Worm (Caenorhabditis elegans) whole organism, L1 larva: ENCODE data around the gene B0416.2.
A peak's percentile ranks its signal among the peaks of the same experiment; 100 is the strongest.

ENCODE experiments used
- C04F5.9 ChIP-seq: sonication (generic microtip); optimal IDR thresholded peaks from 2 replicates; lab custom pipeline; 2016; ENCODE audit warnings: missing genetic modification characterization, missing compliant biosample characterization
- alr-1 ChIP-seq: fragments of 200-800 bp; sonication (Bioruptor generic); optimal IDR thresholded peaks from 2 replicates; lab custom pipeline; 2018; ENCODE audit warnings: borderline replicate concordance, mild to moderate bottlenecking, missing genetic modification characterization, missing compliant biosample characterization
- blmp-1 ChIP-seq: fragments of 150-350 bp; optimal IDR thresholded peaks from 2 replicates; lab custom pipeline; 2014; ENCODE audit warnings: missing biosample characterization, missing genetic modification characterization
- ceh-63 ChIP-seq: fragments of 200-800 bp; sonication (Bioruptor generic); optimal IDR thresholded peaks from 2 replicates; lab custom pipeline; 2018; ENCODE audit warnings: mild to moderate bottlenecking, missing genetic modification characterization, missing compliant biosample characterization
- ceh-8 ChIP-seq: fragments of 200-800 bp; sonication (Bioruptor generic); optimal IDR thresholded peaks from 2 replicates; lab custom pipeline; 2018; ENCODE audit warnings: mild to moderate bottlenecking, missing genetic modification characterization, moderate library complexity, missing compliant biosample characterization
- ceh-82 ChIP-seq, 3 experiments: fragments of 150-350 bp in 1 of 3; sonication (generic microtip) in 2 of 3; optimal IDR thresholded peaks; 2 replicates each; lab custom pipeline; 2014 to 2017; ENCODE audit warnings: missing biosample characterization in 3 of 3, missing genetic modification characterization in 3 of 3
- ceh-88 ChIP-seq: fragments of 200-800 bp; sonication (Bioruptor generic); IDR thresholded peaks from 2 replicates; pipeline ENCODE4 v1.3.6; 2022; ENCODE audit warnings: missing genetic modification characterization, missing compliant biosample characterization
- ces-1 ChIP-seq: fragments of 150-350 bp; optimal IDR thresholded peaks from 2 replicates; lab custom pipeline; 2014; ENCODE audit warnings: missing biosample characterization, missing genetic modification reagents, missing genetic modification characterization
- dpl-1 ChIP-seq, 3 experiments: fragments of 150-350 bp in 2 of 3; sonication (generic microtip) in 1 of 3; optimal IDR thresholded peaks; 2 replicates each; lab custom pipeline; 2014 to 2017; ENCODE audit warnings: missing biosample characterization in 3 of 3, missing genetic modification characterization in 3 of 3, missing genetic modification reagents in 3 of 3
- dsc-1 ChIP-seq: sonication (generic microtip); optimal IDR thresholded peaks from 2 replicates; lab custom pipeline; 2016; ENCODE audit warnings: mild to moderate bottlenecking, missing genetic modification characterization, missing compliant biosample characterization
- efl-1 ChIP-seq, 4 experiments: fragments of 150-350 bp; optimal IDR thresholded peaks in 3 of 4; peaks in 1 of 4; 1 replicate in 1 of 4; 2 replicates in 3 of 4; lab custom pipeline; 2014; ENCODE audit warnings: missing biosample characterization in 2 of 4, missing genetic modification characterization in 2 of 4, missing genetic modification reagents in 2 of 4
- efl-3 ChIP-seq: fragments of 200-800 bp; sonication (Bioruptor generic); optimal IDR thresholded peaks from 2 replicates; lab custom pipeline; 2018; ENCODE audit warnings: mild to moderate bottlenecking, missing genetic modification characterization, missing compliant biosample characterization
- elt-2 ChIP-seq: sonication (generic microtip); optimal IDR thresholded peaks from 2 replicates; lab custom pipeline; 2016; ENCODE audit warnings: missing genetic modification characterization, mild to moderate bottlenecking, inconsistent platforms, missing compliant biosample characterization, missing genetic modification reagents
- fkh-10 ChIP-seq: sonication (generic microtip); optimal IDR thresholded peaks from 2 replicates; lab custom pipeline; 2017; ENCODE audit warnings: missing biosample characterization, missing genetic modification reagents, missing genetic modification characterization
- fkh-4 ChIP-seq: sonication (generic microtip); optimal IDR thresholded peaks from 2 replicates; lab custom pipeline; 2016; ENCODE audit warnings: missing compliant biosample characterization, missing genetic modification characterization, borderline replicate concordance
- fkh-8 ChIP-seq: sonication (generic microtip); optimal IDR thresholded peaks from 2 replicates; lab custom pipeline; 2016; ENCODE audit warnings: mild to moderate bottlenecking, missing genetic modification characterization, missing compliant biosample characterization
- fos-1 ChIP-seq: fragments of 150-350 bp; optimal IDR thresholded peaks from 2 replicates; lab custom pipeline; 2014; ENCODE audit warnings: missing biosample characterization, missing genetic modification characterization
- grh-1 ChIP-seq: fragments of 200-800 bp; sonication (Bioruptor generic); IDR thresholded peaks from 2 replicates; pipeline ENCODE4 v1.3.6; 2022; ENCODE audit warnings: missing genetic modification reagents, missing genetic modification characterization, missing compliant biosample characterization
- hlh-17 ChIP-seq: fragments of 200-800 bp; sonication (Bioruptor generic); optimal IDR thresholded peaks from 2 replicates; lab custom pipeline; 2018; ENCODE audit warnings: missing genetic modification characterization, mild to moderate bottlenecking, missing compliant biosample characterization, moderate library complexity, borderline replicate concordance
- irx-1 ChIP-seq: sonication (generic microtip); optimal IDR thresholded peaks from 2 replicates; lab custom pipeline; 2016; ENCODE audit warnings: missing genetic modification characterization, missing compliant biosample characterization
- isw-1 ChIP-seq: fragments of 200-800 bp; sonication (Bioruptor generic); IDR thresholded peaks from 2 replicates; pipeline ENCODE4 v1.3.6; 2022; ENCODE audit warnings: missing genetic modification characterization, missing compliant biosample characterization
- lin-14 ChIP-seq: fragments of 200-800 bp; sonication (Bioruptor generic); optimal IDR thresholded peaks from 2 replicates; lab custom pipeline; 2018; ENCODE audit warnings: mild to moderate bottlenecking, missing genetic modification characterization, moderate library complexity, missing compliant biosample characterization
- lin-15B ChIP-seq: fragments of 150-350 bp; sonication (generic microtip); optimal IDR thresholded peaks from 3 replicates; lab custom pipeline; 2014; ENCODE audit warnings: missing biosample characterization, missing genetic modification characterization
- lsy-2 ChIP-seq, 2 experiments: fragments of 150-350 bp; optimal IDR thresholded peaks; 2 replicates each; lab custom pipeline; 2014; ENCODE audit warnings: missing biosample characterization in 2 of 2, missing genetic modification characterization in 2 of 2
- mef-2 ChIP-seq: fragments of 150-350 bp; optimal IDR thresholded peaks from 2 replicates; lab custom pipeline; 2014; ENCODE audit warnings: missing biosample characterization, missing genetic modification characterization
- nhr-12 ChIP-seq: sonication (generic microtip); optimal IDR thresholded peaks from 2 replicates; lab custom pipeline; 2017; ENCODE audit warnings: missing biosample characterization, missing genetic modification characterization
- nhr-237 ChIP-seq: fragments of 150-350 bp; optimal IDR thresholded peaks from 2 replicates; lab custom pipeline; 2014; ENCODE audit warnings: missing biosample characterization, missing genetic modification characterization
- nhr-76 ChIP-seq: sonication (generic microtip); optimal IDR thresholded peaks from 2 replicates; lab custom pipeline; 2017; ENCODE audit warnings: missing biosample characterization, missing genetic modification characterization
- nhr-77 ChIP-seq: fragments of 150-350 bp; optimal IDR thresholded peaks from 2 replicates; lab custom pipeline; 2014; ENCODE audit warnings: missing biosample characterization, missing genetic modification characterization
- nhr-90 ChIP-seq: sonication (generic microtip); optimal IDR thresholded peaks from 2 replicates; lab custom pipeline; 2016; ENCODE audit warnings: mild to moderate bottlenecking, missing genetic modification characterization, missing compliant biosample characterization; ENCODE audit not compliant: poor library complexity
- pqm-1 ChIP-seq: sonication (generic microtip); optimal IDR thresholded peaks from 3 replicates; lab custom pipeline; 2017; ENCODE audit warnings: missing biosample characterization, missing genetic modification characterization
- snpc-4 ChIP-seq: fragments of 150-350 bp; optimal IDR thresholded peaks from 2 replicates; lab custom pipeline; 2014; ENCODE audit warnings: missing biosample characterization, missing genetic modification characterization
- snu-23 ChIP-seq: sonication (generic microtip); optimal IDR thresholded peaks from 2 replicates; lab custom pipeline; 2016; ENCODE audit warnings: missing genetic modification characterization, missing compliant biosample characterization
- sox-4 ChIP-seq: sonication (generic microtip); optimal IDR thresholded peaks from 2 replicates; lab custom pipeline; 2016; ENCODE audit warnings: missing genetic modification characterization, missing compliant biosample characterization
- swsn-7 ChIP-seq: sonication (generic microtip); optimal IDR thresholded peaks from 2 replicates; lab custom pipeline; 2016; ENCODE audit warnings: missing genetic modification characterization, missing compliant biosample characterization
- unc-30 ChIP-seq: sonication (generic microtip); optimal IDR thresholded peaks from 2 replicates; lab custom pipeline; 2017; ENCODE audit warnings: missing biosample characterization, missing genetic modification characterization
- unc-98 ChIP-seq: fragments of 200-800 bp; sonication (Bioruptor generic); IDR thresholded peaks from 2 replicates; pipeline ENCODE4 v1.3.6; 2022; ENCODE audit warnings: missing genetic modification characterization, missing compliant biosample characterization
- vab-15 ChIP-seq: sonication (generic microtip); optimal IDR thresholded peaks from 2 replicates; lab custom pipeline; 2017; ENCODE audit warnings: missing genotype, mild to moderate bottlenecking, missing genetic modification characterization, missing compliant biosample characterization
- xbp-1 ChIP-seq: sonication (generic microtip); optimal IDR thresholded peaks from 2 replicates; lab custom pipeline; 2016; ENCODE audit warnings: missing genetic modification characterization, missing compliant biosample characterization
- zag-1 ChIP-seq: fragments of 150-350 bp; optimal IDR thresholded peaks from 2 replicates; lab custom pipeline; 2014; ENCODE audit warnings: missing biosample characterization, missing genetic modification characterization
- ztf-4 ChIP-seq: fragments of 150-350 bp; optimal IDR thresholded peaks from 2 replicates; lab custom pipeline; 2014; ENCODE audit warnings: missing biosample characterization, missing genetic modification characterization

Gene B0416.2

ce11 chrX:9347380-9347979 lies 48.5 kb downstream of the B0416.2 start, which contains the start of gene oga-1 (continued):
- TF ChIP-seq unc-98 (GFP tag; lab: Robert Waterston, UW) (no peak), snpc-4 (tag; lab: Kevin White, UChicago) (peak; percentile 49), lsy-2 (tag; optimal IDR thresholded peaks at IDR 0.05; lab: Kevin White, UChicago) (peak; percentile 52 to 55), fos-1 (peak; percentile 52), swsn-7 (tag; lab: Kevin White, UChicago) (peak; percentile 63), blmp-1 (peak; percentile 32), efl-1 (optimal IDR thresholded peaks at IDR 0.05; lab: Kevin White, UChicago) (peak; percentile 22 to 57), efl-1 (GFP tag; optimal IDR thresholded peaks at IDR 0.05 in 1 of 2; lab: Kevin White, UChicago) (peak; percentile 38 to 95), grh-1 (GFP tag; lab: Robert Waterston, UW) (no peak), sox-4 (tag; lab: Kevin White, UChicago) (peak; percentile 38), vab-15 (tag; lab: Kevin White, UChicago) (peak; percentile 12), xbp-1 (tag; lab: Kevin White, UChicago) (peak; percentile 61), snu-23 (GFP tag; lab: Kevin White, UChicago) (peak; percentile 93), isw-1 (GFP tag; lab: Robert Waterston, UW) (peak; percentile 27), fkh-4 (tag; lab: Kevin White, UChicago) (no peak), hlh-17 (no peak), fkh-10 (no peak), ces-1 (GFP tag; lab: Kevin White, UChicago) (no peak), irx-1 (tag; lab: Kevin White, UChicago) (peak; percentile 27), dpl-1 (GFP tag; optimal IDR thresholded peaks at IDR 0.05; lab: Kevin White, UChicago) (peak; percentile 32 to 53 (median 50)), ztf-4 (tag; lab: Kevin White, UChicago) (peak; percentile 71), pqm-1 (no peak), lin-15B (no peak), ceh-82 (tag; optimal IDR thresholded peaks at IDR 0.05; lab: Kevin White, UChicago) (peak in 1 of 3 experiments; percentile 71), nhr-12 (tag; lab: Kevin White, UChicago) (no peak), unc-30 (tag; lab: Kevin White, UChicago) (no peak), dsc-1 (tag; lab: Kevin White, UChicago) (peak; percentile 39), zag-1 (no peak), nhr-90 (tag; lab: Kevin White, UChicago) (peak; percentile 69), ceh-63 (GFP tag; lab: Kevin White, UChicago) (no peak), ceh-88 (GFP tag; lab: Robert Waterston, UW) (0 out of 2 replicates have a peak, but pooled peaks have one; percentile 20), nhr-77 (tag; lab: Kevin White, UChicago) (no peak), lin-14 (GFP tag; lab: Kevin White, UChicago) (peak; percentile 95), C04F5.9 (no peak), mef-2 (tag; lab: Kevin White, UChicago) (no peak), alr-1 (tag; lab: Kevin White, UChicago) (no peak), elt-2 (tag; lab: Kevin White, UChicago) (peak; percentile 31), fkh-8 (tag; lab: Kevin White, UChicago) (peak; percentile 84), nhr-237 (tag; lab: Kevin White, UChicago) (no peak), ceh-8 (GFP tag; lab: Kevin White, UChicago) (no peak), nhr-76 (tag; lab: Kevin White, UChicago) (no peak), efl-3 (no peak)
- TF ChIP-seq, all 84 proteins: peak for 41
